Worm (Caenorhabditis elegans): ENCODE data around the gene fbxa-13.

fbxa-13 gene

ce11 chrIII:1718800-1719199 is 13.1 kb upstream of the fbxa-13 start:
- TF ChIP-seq fkh-10 (GFP tag; optimal IDR thresholded peaks at IDR 0.05), result no peak
- TF ChIP-seq aly-2 (tag; optimal IDR thresholded peaks at IDR 0.05), result no peak
- TF ChIP-seq dpl-1 (GFP tag; optimal IDR thresholded peaks at IDR 0.05), result no peak
- TF ChIP-seq nhr-28 (tag; optimal IDR thresholded peaks at IDR 0.05), result no peak
- no peak for TF ChIP-seq snpc-4 (tag; optimal IDR thresholded peaks at IDR 0.05)
- no peak for TF ChIP-seq vab-7 (GFP tag; IDR thresholded peaks at IDR 0.05)
- TF ChIP-seq Y105C5A.15 (GFP tag; IDR thresholded peaks at IDR 0.05), result no peak
- TF ChIP-seq spr-1 (tag; optimal IDR thresholded peaks at IDR 0.05), result no peak

- no peak for TF ChIP-seq mxl-2 (GFP tag; conservative IDR thresholded peaks at IDR 0.05)
- no peak for TF ChIP-seq ceh-82 (tag; optimal IDR thresholded peaks at IDR 0.05)
- TF ChIP-seq unc-62 (GFP tag; optimal IDR thresholded peaks at IDR 0.05 in 1 of 2), result peak in 1 of 2 experiments; percentile 95
- no peak for TF ChIP-seq unc-62 (tag; optimal IDR thresholded peaks at IDR 0.05)
- no peak for TF ChIP-seq ceh-44 (GFP tag; IDR thresholded peaks at IDR 0.05)
Observed at ce11 chrIII:1717772-1718171, 12.1 kb upstream of the fbxa-13 start.

- peak in 1 of 2 experiments; percentile 65 for TF ChIP-seq unc-62 (GFP tag; optimal IDR thresholded peaks at IDR 0.05 in 1 of 2)
- TF ChIP-seq unc-62 (tag; optimal IDR thresholded peaks at IDR 0.05), result no peak
- TF ChIP-seq hlh-11 (tag; optimal IDR thresholded peaks at IDR 0.05), result no peak
Observed at ce11 chrIII:1713991-1714611, 8.4 kb upstream of the fbxa-13 start.

- peak; percentile 66; the same call in 1 of the 2 replicates for TF ChIP-seq snpc-1.2 (GFP tag; IDR thresholded peaks at IDR 0.05)
- peak in 1 of 2 experiments; percentile 72; a peak in 1 of 4 replicates for TF ChIP-seq madf-5 (GFP tag; IDR thresholded peaks at IDR 0.05)
- TF ChIP-seq arid-1 (GFP tag; conservative IDR thresholded peaks at IDR 0.05), result peak; percentile 16
- 0 out of 2 replicates have a peak, but pooled peaks have one; percentile 66 for TF ChIP-seq D1046.2 (GFP tag; IDR thresholded peaks at IDR 0.05)
- TF ChIP-seq egl-43 (GFP tag; IDR thresholded peaks at IDR 0.05), result peak; percentile 83
- TF ChIP-seq F44E2.7 (GFP tag; IDR thresholded peaks at IDR 0.05), result 0 out of 2 replicates have a peak, but pooled peaks have one; percentile 26
- TF ChIP-seq ceh-44 (GFP tag; IDR thresholded peaks at IDR 0.05), result 0 out of 2 replicates have a peak, but pooled peaks have one; percentile 51
- TF ChIP-seq dmd-8 (GFP tag; IDR thresholded peaks at IDR 0.05), result peak; percentile 76; the same call in 1 of the 2 replicates
- TF ChIP-seq lin-38 (GFP tag; IDR thresholded peaks at IDR 0.05), result peak; percentile 67
- TF ChIP-seq lin-29 (GFP tag; IDR thresholded peaks at IDR 0.05), result peak; percentile 40; the same call in 1 of the 2 replicates
- TF ChIP-seq T26A8.4 (GFP tag; IDR thresholded peaks at IDR 0.05), result 0 out of 2 replicates have a peak, but pooled peaks have one; percentile 22
- peak; percentile 8; the same call in 1 of the 2 replicates for TF ChIP-seq dmd-6 (GFP tag; IDR thresholded peaks at IDR 0.05)
- TF ChIP-seq nhr-41 (GFP tag; IDR thresholded peaks at IDR 0.05), result peak; percentile 40; the same call in 1 of the 2 replicates
- TF ChIP-seq F26F4.8 (GFP tag; conservative IDR thresholded peaks at IDR 0.05), result 0 out of 2 replicates have a peak, but pooled peaks have one; percentile 61
- peak; percentile 58; the same call in 1 of the 2 replicates for TF ChIP-seq lim-7 (GFP tag; IDR thresholded peaks at IDR 0.05)
- TF ChIP-seq set-16 (GFP tag; IDR thresholded peaks at IDR 0.05), result peak; percentile 44; the same call in 1 of the 2 replicates
- TF ChIP-seq Y48G9A.11 (GFP tag; IDR thresholded peaks at IDR 0.05), result peak; percentile 53; the same call in 1 of the 2 replicates
Observed at ce11 chrIII:1707218-1707617, 1.5 kb upstream of the fbxa-13 start.

ce11 chrIII:1705331-1705730 is 368 bp downstream of the fbxa-13 start:
- no peak for TF ChIP-seq gei-8 (GFP tag; optimal IDR thresholded peaks at IDR 0.05)
- 0 out of 2 replicates have a peak, but pooled peaks have one; percentile 30 for TF ChIP-seq hmg-1.1 (GFP tag; IDR thresholded peaks at IDR 0.05)
- no peak for TF ChIP-seq F26F4.8 (GFP tag; conservative IDR thresholded peaks at IDR 0.05)
- TF ChIP-seq nhr-77 (tag; optimal IDR thresholded peaks at IDR 0.05), result peak; percentile 36
- TF ChIP-seq hlh-30 (tag; optimal IDR thresholded peaks at IDR 0.05; ENCODE audit: insufficient read depth), result no peak
- no peak for TF ChIP-seq zfp-3 (GFP tag; conservative IDR thresholded peaks at IDR 0.05)
- no peak for TF ChIP-seq nhr-76 (tag; optimal IDR thresholded peaks at IDR 0.05)
- TF ChIP-seq attf-4 (tag; optimal IDR thresholded peaks at IDR 0.05), result no peak
- no peak for TF ChIP-seq ztf-11 (tag; optimal IDR thresholded peaks at IDR 0.05)
- peak; percentile 28 for TF ChIP-seq dpl-1 (GFP tag; optimal IDR thresholded peaks at IDR 0.05)
- peak; percentile 81 for TF ChIP-seq aha-1 (tag)
- TF ChIP-seq F10B5.3 (tag; optimal IDR thresholded peaks at IDR 0.05), result no peak
- TF ChIP-seq Y75B8A.6 (GFP tag; IDR thresholded peaks at IDR 0.05), result no peak
- TF ChIP-seq fkh-10 (GFP tag; optimal IDR thresholded peaks at IDR 0.05), result no peak
- no peak for TF ChIP-seq cey-2 (tag; optimal IDR thresholded peaks at IDR 0.05; ENCODE audit: borderline replicate concordance, insufficient read depth)

Data from whole organism, L4 larva.